Fruit fly (Drosophila melanogaster) whole organism, embryonic: Measurements from ENCODE around the gene CG15514.
A peak's percentile ranks its signal among the peaks of the same experiment; 100 is the strongest.

Experiments
- Bdp1 ChIP-seq: fragments of 200-800 bp; sonication (Bioruptor generic); optimal IDR thresholded peaks from 3 replicates; lab custom pipeline; 2016; ENCODE audit warnings: missing biosample characterization, missing genetic modification characterization
- Bgb ChIP-seq: fragments of 200-800 bp; sonication (Bioruptor generic); IDR thresholded peaks from 2 replicates; pipeline ENCODE4 v1.3.6; 2022; ENCODE audit warnings: missing biosample characterization, missing genetic modification characterization; ENCODE audit not compliant: partially characterized antibody
- CG10267 ChIP-seq: fragments of 200-800 bp; sonication (Bioruptor generic); optimal IDR thresholded peaks from 2 replicates; lab custom pipeline; 2018; ENCODE audit warnings: missing biosample characterization, mild to moderate bottlenecking, missing genetic modification characterization, moderate library complexity
- CG10979 ChIP-seq: fragments of 200-800 bp; sonication (Bioruptor generic); optimal IDR thresholded peaks from 2 replicates; lab custom pipeline; 2018; ENCODE audit warnings: missing biosample characterization, mild to moderate bottlenecking, missing genetic modification characterization, moderate library complexity
- CG1602 ChIP-seq: fragments of 200-800 bp; sonication (Bioruptor generic); optimal IDR thresholded peaks from 3 replicates; lab custom pipeline; 2016; ENCODE audit warnings: missing biosample characterization, missing genetic modification characterization
- CG18262 ChIP-seq: fragments of 200-800 bp; optimal IDR thresholded peaks from 3 replicates; lab custom pipeline; 2019; ENCODE audit warnings: missing biosample characterization, mild to moderate bottlenecking, missing genetic modification characterization, moderate library complexity
- CG33213 ChIP-seq: fragments of 200-800 bp; sonication (Bioruptor generic); optimal IDR thresholded peaks from 3 replicates; lab custom pipeline; 2016; ENCODE audit warnings: missing biosample characterization, missing genetic modification characterization
- CG5245 ChIP-seq: fragments of 200-800 bp; sonication (Bioruptor generic); optimal IDR thresholded peaks from 3 replicates; lab custom pipeline; 2016; ENCODE audit warnings: missing biosample characterization, missing genetic modification characterization
- CG6254 ChIP-seq: fragments of 200-800 bp; sonication (Bioruptor generic); optimal IDR thresholded peaks from 3 replicates; lab custom pipeline; 2017; ENCODE audit warnings: mild to moderate bottlenecking, missing biosample characterization, missing genetic modification reagents, missing genetic modification characterization
- CG8924 ChIP-seq: fragments of 200-800 bp; optimal IDR thresholded peaks from 3 replicates; lab custom pipeline; 2019; ENCODE audit warnings: missing biosample characterization, mild to moderate bottlenecking, missing genetic modification characterization, moderate library complexity
- CG9609 ChIP-seq: fragments of 200-800 bp; sonication (Bioruptor generic); optimal IDR thresholded peaks from 3 replicates; lab custom pipeline; 2016; ENCODE audit warnings: missing biosample characterization, missing genetic modification characterization
- CrebB ChIP-seq: fragments of 200-800 bp; sonication (Bioruptor generic); optimal IDR thresholded peaks from 3 replicates; lab custom pipeline; 2018; ENCODE audit warnings: missing biosample characterization, mild to moderate bottlenecking, missing genetic modification characterization
- Deaf1 ChIP-seq: fragments of 200-800 bp; optimal IDR thresholded peaks from 3 replicates; lab custom pipeline; 2019; ENCODE audit warnings: missing biosample characterization, mild to moderate bottlenecking, missing genetic modification characterization, moderate library complexity
- Dek ChIP-seq: fragments of 200-800 bp; sonication (Bioruptor generic); optimal IDR thresholded peaks from 3 replicates; lab custom pipeline; 2019; ENCODE audit warnings: missing biosample characterization, mild to moderate bottlenecking, missing genetic modification characterization, moderate library complexity
- Drgx ChIP-seq: fragments of 200-800 bp; sonication (Bioruptor generic); IDR thresholded peaks from 2 replicates; pipeline ENCODE4 v1.3.6; 2022; ENCODE audit warnings: missing biosample characterization, missing genetic modification characterization
- Eip74EF ChIP-seq, 2 experiments: fragments of 200-800 bp in 1 of 2; fragments of >200 bp in 1 of 2; sonication (Bioruptor generic) in 1 of 2; optimal IDR thresholded peaks; 2 replicates each; lab custom pipeline; 2017 to 2019; ENCODE audit warnings: missing biosample characterization in 2 of 2, missing genetic modification characterization in 2 of 2, mild to moderate bottlenecking in 1 of 2, moderate library complexity in 1 of 2
- Ets65A ChIP-seq: fragments of 200-800 bp; sonication (Bioruptor generic); peaks from one replicate; lab custom pipeline; 2016; ENCODE audit warnings: missing biosample characterization, missing genetic modification characterization
- Fer2 ChIP-seq: fragments of 200-800 bp; sonication (Bioruptor generic); optimal IDR thresholded peaks from 2 replicates; lab custom pipeline; 2018; ENCODE audit warnings: missing biosample characterization, mild to moderate bottlenecking, missing genetic modification characterization, moderate library complexity
- Gug ChIP-seq: fragments of 200-800 bp; sonication (Bioruptor generic); IDR thresholded peaks from 4 replicates; pipeline ENCODE4 v1.3.6; 2022; ENCODE audit warnings: missing biosample characterization, missing genetic modification characterization
- H2.0 ChIP-seq: fragments of 200-800 bp; sonication (Bioruptor generic); IDR thresholded peaks from 2 replicates; pipeline ENCODE4 v1.3.6; 2022; ENCODE audit warnings: missing biosample characterization, missing genetic modification characterization
- Hr51 ChIP-seq, 2 experiments: fragments of 200-800 bp; sonication (Bioruptor generic); optimal IDR thresholded peaks; 2 replicates in 1 of 2; 3 replicates in 1 of 2; lab custom pipeline; 2016 to 2018; ENCODE audit warnings: missing biosample characterization in 2 of 2, missing genetic modification characterization in 2 of 2, mild to moderate bottlenecking in 1 of 2, moderate library complexity in 1 of 2
- Hr78 ChIP-seq, 2 experiments: fragments of 200-800 bp in 1 of 2; fragments of >200 bp in 1 of 2; sonication (Bioruptor generic) in 1 of 2; optimal IDR thresholded peaks; 2 replicates each; lab custom pipeline; 2017 to 2019; ENCODE audit warnings: missing biosample characterization in 2 of 2, missing genetic modification characterization in 2 of 2, mild to moderate bottlenecking in 1 of 2, moderate library complexity in 1 of 2
- MBD-R2 ChIP-seq: fragments of 200-800 bp; sonication (Bioruptor generic); IDR thresholded peaks from 2 replicates; pipeline ENCODE4 v1.3.6; 2022; ENCODE audit warnings: missing biosample characterization, missing genetic modification characterization
- Med ChIP-seq: fragments of 200-800 bp; sonication (Bioruptor generic); peaks from one replicate; lab custom pipeline; 2016; ENCODE audit warnings: missing biosample characterization, missing genetic modification characterization, mild to moderate bottlenecking, inconsistent platforms, moderate library complexity
- Meics ChIP-seq: fragments of 200-800 bp; sonication (Bioruptor generic); optimal IDR thresholded peaks from 2 replicates; lab custom pipeline; 2017; ENCODE audit warnings: missing biosample characterization, mild to moderate bottlenecking, missing genetic modification characterization
- Mrtf ChIP-seq: fragments of 200-800 bp; sonication (Bioruptor generic); IDR thresholded peaks from 3 replicates; pipeline ENCODE4 v1.3.6; 2022; ENCODE audit warnings: missing biosample characterization, missing genetic modification characterization
- Nf-YB ChIP-seq: fragments of 200-800 bp; sonication (Bioruptor generic); optimal IDR thresholded peaks from 3 replicates; lab custom pipeline; 2019; ENCODE audit warnings: missing biosample characterization, mild to moderate bottlenecking, missing genetic modification characterization, moderate library complexity
- Optix ChIP-seq: fragments of 200-800 bp; sonication (Bioruptor generic); IDR thresholded peaks from 3 replicates; pipeline ENCODE4 v1.3.6; 2022; ENCODE audit warnings: missing biosample characterization, missing genetic modification characterization
- Ravus ChIP-seq: fragments of 200-800 bp; sonication (Bioruptor generic); IDR thresholded peaks from 2 replicates; pipeline ENCODE4 v1.3.6; 2022; ENCODE audit warnings: missing biosample characterization, missing genetic modification characterization
- Sox102F ChIP-seq: fragments of 200-800 bp; sonication (Bioruptor generic); optimal IDR thresholded peaks from 2 replicates; lab custom pipeline; 2018; ENCODE audit warnings: missing biosample characterization, mild to moderate bottlenecking, missing genetic modification characterization, moderate library complexity
- Stat92E ChIP-seq, 3 experiments: fragments of >200 bp in 2 of 3; fragments of 200-800 bp in 1 of 3; sonication (Bioruptor generic) in 1 of 3; optimal IDR thresholded peaks; 2 replicates each; lab custom pipeline; 2017 to 2019; ENCODE audit warnings: missing biosample characterization in 3 of 3, missing genetic modification characterization in 3 of 3, mild to moderate bottlenecking in 1 of 3, moderate library complexity in 1 of 3
- Xbp1 ChIP-seq: fragments of 200-800 bp; sonication (Bioruptor generic); optimal IDR thresholded peaks from 3 replicates; lab custom pipeline; 2016; ENCODE audit warnings: missing biosample characterization, mild to moderate bottlenecking, missing genetic modification characterization
- chinmo ChIP-seq: fragments of 200-800 bp; sonication (Bioruptor generic); IDR thresholded peaks from 4 replicates; pipeline ENCODE4 v1.3.6; 2022; ENCODE audit warnings: missing biosample characterization, missing genetic modification characterization; ENCODE audit not compliant: partially characterized antibody
- crol ChIP-seq: fragments of 200-800 bp; sonication (Bioruptor generic); IDR thresholded peaks from 2 replicates; pipeline ENCODE4 v1.3.6; 2022; ENCODE audit warnings: missing biosample characterization, missing genetic modification characterization
- dmrt99B ChIP-seq: fragments of 200-800 bp; sonication (Bioruptor generic); optimal IDR thresholded peaks from 2 replicates; lab custom pipeline; 2018; ENCODE audit warnings: missing biosample characterization, mild to moderate bottlenecking, missing genetic modification characterization, moderate library complexity
- esg ChIP-seq: fragments of 200-800 bp; sonication (Bioruptor generic); conservative IDR thresholded peaks from 2 replicates; pipeline ENCODE4 v1.3.6; 2022; ENCODE audit warnings: missing biosample characterization, missing genetic modification characterization
- kay ChIP-seq: fragments of 200-800 bp; sonication (Bioruptor generic); optimal IDR thresholded peaks from 2 replicates; lab custom pipeline; 2016; ENCODE audit warnings: missing biosample characterization, missing genetic modification characterization
- knrl ChIP-seq: fragments of 200-800 bp; sonication (Bioruptor generic); IDR thresholded peaks from 3 replicates; pipeline ENCODE4 v1.3.6; 2022; ENCODE audit warnings: missing biosample characterization, missing genetic modification characterization; ENCODE audit not compliant: partially characterized antibody
- maf-S ChIP-seq: fragments of 200-800 bp; sonication (Bioruptor generic); optimal IDR thresholded peaks from 2 replicates; lab custom pipeline; 2016; ENCODE audit warnings: missing biosample characterization, missing genetic modification characterization
- mam ChIP-seq: fragments of 200-800 bp; sonication (Bioruptor generic); optimal IDR thresholded peaks from 3 replicates; lab custom pipeline; 2016; ENCODE audit warnings: missing biosample characterization, missing genetic modification characterization
- mirr ChIP-seq: fragments of 200-800 bp; sonication (Bioruptor generic); optimal IDR thresholded peaks from 3 replicates; lab custom pipeline; 2018; ENCODE audit warnings: missing biosample characterization, mild to moderate bottlenecking, missing genetic modification characterization
- nerfin-1 ChIP-seq: fragments of 200-800 bp; sonication (Bioruptor generic); optimal IDR thresholded peaks from 3 replicates; lab custom pipeline; 2019; ENCODE audit warnings: missing biosample characterization, mild to moderate bottlenecking, missing genetic modification characterization, moderate library complexity
- seq ChIP-seq: fragments of 200-800 bp; sonication (Bioruptor generic); IDR thresholded peaks from 2 replicates; pipeline ENCODE4 v1.3.6; 2022; ENCODE audit warnings: missing biosample characterization, missing genetic modification characterization
- sob ChIP-seq: fragments of 200-800 bp; sonication (Bioruptor generic); IDR thresholded peaks from 2 replicates; pipeline ENCODE4 v1.3.6; 2022; ENCODE audit warnings: missing biosample characterization, missing genetic modification characterization
- sqz ChIP-seq: fragments of 200-800 bp; sonication (Bioruptor generic); optimal IDR thresholded peaks from 3 replicates; lab custom pipeline; 2018; ENCODE audit warnings: missing biosample characterization, mild to moderate bottlenecking, missing genetic modification characterization
- tap ChIP-seq: fragments of 200-800 bp; optimal IDR thresholded peaks from 3 replicates; lab custom pipeline; 2019; ENCODE audit warnings: missing biosample characterization, mild to moderate bottlenecking, missing genetic modification characterization, moderate library complexity
- tgo ChIP-seq: fragments of 200-800 bp; sonication (Bioruptor generic); IDR thresholded peaks from 3 replicates; pipeline ENCODE4 v1.3.6; 2022; ENCODE audit warnings: missing biosample characterization, missing genetic modification characterization
- tna ChIP-seq: fragments of 200-800 bp; sonication (Bioruptor generic); IDR thresholded peaks from 2 replicates; pipeline ENCODE4 v1.3.6; 2022; ENCODE audit warnings: missing biosample characterization, missing genetic modification characterization; ENCODE audit not compliant: partially characterized antibody
- vnd ChIP-seq: fragments of 200-800 bp; sonication (Bioruptor generic); IDR thresholded peaks from 3 replicates; pipeline ENCODE4 v1.3.6; 2022; ENCODE audit warnings: missing biosample characterization, missing genetic modification characterization; ENCODE audit not compliant: partially characterized antibody
- yki ChIP-seq: fragments of >200 bp; optimal IDR thresholded peaks from 3 replicates; lab custom pipeline; 2018

CG15514 gene

DNA sequence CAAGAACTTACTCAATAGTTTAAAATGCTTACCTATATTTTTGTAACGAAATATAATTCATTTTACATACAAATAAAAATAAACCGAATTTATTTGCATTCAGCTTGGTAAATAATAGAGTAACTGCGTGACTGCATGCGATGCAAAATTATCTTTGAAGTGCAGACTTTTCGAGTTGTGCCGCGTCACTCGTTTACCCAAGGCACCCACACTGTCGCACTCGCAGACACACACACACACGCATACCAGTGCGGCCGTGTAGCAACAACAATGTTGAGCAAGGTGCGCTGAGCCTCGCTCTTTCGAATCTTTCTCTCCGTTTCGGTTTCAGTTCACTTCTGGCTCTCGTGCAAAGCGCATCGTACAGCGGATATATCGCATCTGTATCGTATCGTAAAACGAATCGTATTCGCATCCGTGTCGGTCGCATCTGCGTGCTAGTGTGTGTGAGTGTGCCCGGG is 15.5 kb upstream of the CG15514 start, which contains the start of gene CG31038 (continued):
- TF ChIP-seq CrebB: peak; percentile 40
- no peak for TF ChIP-seq vnd
- peak; percentile 57 for TF ChIP-seq sob
- peak; percentile 13 for TF ChIP-seq CG8924 (tag; lab: Kevin White, UChicago)
- no peak for TF ChIP-seq esg (GFP tag; lab: Robert Waterston, UW)
- TF ChIP-seq tap: peak; percentile 21
- TF ChIP-seq Hr78 (GFP tag; optimal IDR thresholded peaks at IDR 0.05; lab: Kevin White, UChicago): peak in 1 of 2 experiments; percentile 38
- no peak for TF ChIP-seq seq (GFP tag; lab: Robert Waterston, UW)
- peak; percentile 10 for TF ChIP-seq Sox102F (GFP tag; lab: Kevin White, UChicago)
- TF ChIP-seq MBD-R2 (GFP tag; lab: Robert Waterston, UW): peak; percentile 29; the same call in 1 of the 2 replicates
- TF ChIP-seq maf-S (GFP tag; lab: Kevin White, UChicago): no peak
- peak in 1 of 3 experiments; percentile 32 for TF ChIP-seq Stat92E (GFP tag; optimal IDR thresholded peaks at IDR 0.05; lab: Kevin White, UChicago)
- TF ChIP-seq CG6254 (GFP tag; lab: Kevin White, UChicago): no peak
- TF ChIP-seq CG1602 (GFP tag; lab: Kevin White, UChicago): no peak
- no peak for TF ChIP-seq Mrtf (GFP tag; lab: Robert Waterston, UW)
- TF ChIP-seq Ets65A (GFP tag; lab: Kevin White, UChicago): no peak
- TF ChIP-seq CG5245 (GFP tag; lab: Kevin White, UChicago): no peak
- no peak for TF ChIP-seq Gug (GFP tag; lab: Robert Waterston, UW)
- TF ChIP-seq Dek: no peak
- TF ChIP-seq Fer2 (tag; lab: Kevin White, UChicago): no peak
- TF ChIP-seq knrl (GFP tag; lab: Robert Waterston, UW): no peak
- TF ChIP-seq Bdp1 (GFP tag; lab: Kevin White, UChicago): no peak
- peak; percentile 78 for TF ChIP-seq Deaf1
- TF ChIP-seq CG33213: no peak
- no peak for TF ChIP-seq Meics (GFP tag; lab: Kevin White, UChicago)
- TF ChIP-seq CG18262 (tag; lab: Kevin White, UChicago): peak; percentile 37
- TF ChIP-seq kay: peak; percentile 43
- peak; percentile 40 for TF ChIP-seq dmrt99B (tag; lab: Kevin White, UChicago)
- TF ChIP-seq sqz (GFP tag; lab: Kevin White, UChicago): no peak
- no peak for TF ChIP-seq CG10267
- peak; percentile 50; the same call in 1 of the 2 replicates for TF ChIP-seq tna (GFP tag; lab: Robert Waterston, UW)
- TF ChIP-seq tgo (GFP tag; lab: Robert Waterston, UW): no peak
- peak in 1 of 2 experiments; percentile 4 for TF ChIP-seq Eip74EF (GFP tag; optimal IDR thresholded peaks at IDR 0.05; lab: Kevin White, UChicago)
- TF ChIP-seq Ravus (GFP tag; lab: Robert Waterston, UW): no peak
- TF ChIP-seq yki (lab: Kevin White, UChicago): peak; percentile 67
- peak; percentile 88 for TF ChIP-seq Med (GFP tag; lab: Kevin White, UChicago)
- peak in 1 of 2 experiments; percentile 25 for TF ChIP-seq Hr51 (GFP tag; optimal IDR thresholded peaks at IDR 0.05; lab: Kevin White, UChicago)
- TF ChIP-seq Bgb (GFP tag; lab: Robert Waterston, UW): peak; percentile 56
- no peak for TF ChIP-seq CG9609 (GFP tag; lab: Kevin White, UChicago)
- TF ChIP-seq Xbp1: no peak
- no peak for TF ChIP-seq Nf-YB (GFP tag; lab: Kevin White, UChicago)
- no peak for TF ChIP-seq mam (GFP tag; lab: Kevin White, UChicago)
- TF ChIP-seq CG10979: no peak
- 0 out of 3 replicates have a peak, but pooled peaks have one; percentile 26 for TF ChIP-seq Optix (GFP tag; lab: Robert Waterston, UW)
- TF ChIP-seq crol: no peak
- TF ChIP-seq chinmo: peak; percentile 93; the same call in 3 of the 4 replicates
- peak; percentile 40 for TF ChIP-seq mirr (GFP tag; lab: Kevin White, UChicago)
- peak; percentile 34; the same call in 1 of the 2 replicates for TF ChIP-seq Drgx (GFP tag; lab: Robert Waterston, UW)
- peak; percentile 20 for TF ChIP-seq nerfin-1 (tag; lab: Kevin White, UChicago)
- no peak for TF ChIP-seq H2.0 (GFP tag; lab: Robert Waterston, UW)
